Worm (Caenorhabditis elegans) whole organism, L2 larva: Measurements from ENCODE around the gene F53F1.6.

Experiments used
- F13H6.1 ChIP-seq: sonication (generic microtip); optimal IDR thresholded peaks from 2 replicates; lab custom pipeline; 2016; ENCODE audit warnings: missing genetic modification characterization, missing compliant biosample characterization
- lin-39 ChIP-seq: fragments of 150-350 bp; optimal IDR thresholded peaks from 2 replicates; lab custom pipeline; 2014; ENCODE audit warnings: missing biosample characterization, missing genetic modification reagents, missing genetic modification characterization
- nhr-10 ChIP-seq: sonication (generic microtip); optimal IDR thresholded peaks from 2 replicates; lab custom pipeline; 2017; ENCODE audit warnings: missing biosample characterization, missing genetic modification characterization
- nhr-12 ChIP-seq: fragments of 150-350 bp; optimal IDR thresholded peaks from 2 replicates; lab custom pipeline; 2014; ENCODE audit warnings: missing biosample characterization, missing genetic modification characterization
- nhr-21 ChIP-seq: fragments of 150-350 bp; optimal IDR thresholded peaks from 2 replicates; lab custom pipeline; 2014; ENCODE audit warnings: missing biosample characterization, missing genetic modification characterization
- nhr-237 ChIP-seq: fragments of 150-350 bp; optimal IDR thresholded peaks from 2 replicates; lab custom pipeline; 2014; ENCODE audit warnings: missing biosample characterization, missing genetic modification characterization
- unc-55 ChIP-seq: fragments of 150-350 bp; sonication (generic microtip); optimal IDR thresholded peaks from 3 replicates; lab custom pipeline; 2014; ENCODE audit warnings: missing biosample characterization, missing genetic modification reagents, missing genetic modification characterization
- zag-1 ChIP-seq: fragments of 150-350 bp; optimal IDR thresholded peaks from 2 replicates; lab custom pipeline; 2014; ENCODE audit warnings: missing biosample characterization, missing genetic modification characterization
- ztf-11 ChIP-seq: sonication (generic microtip); optimal IDR thresholded peaks from 2 replicates; lab custom pipeline; 2017; ENCODE audit warnings: missing biosample characterization, missing genetic modification characterization
- ztf-4 ChIP-seq: fragments of 150-350 bp; optimal IDR thresholded peaks from 2 replicates; lab custom pipeline; 2014; ENCODE audit warnings: missing biosample characterization, missing genetic modification characterization

ce11 chrV:13462974-13463373 lies 45.6 kb upstream of the F53F1.6 start, which contains the start of gene frm-10:
- no peak for TF ChIP-seq zag-1 (tag; lab: Kevin White, UChicago)
- peak; percentile 25 for TF ChIP-seq ztf-4 (tag; lab: Kevin White, UChicago)
- TF ChIP-seq nhr-10 (tag; lab: Kevin White, UChicago) = peak; percentile 14
- peak; percentile 59 for TF ChIP-seq F13H6.1 (tag; lab: Kevin White, UChicago)
- TF ChIP-seq ztf-11 (tag; lab: Kevin White, UChicago) = no peak
- no peak for TF ChIP-seq nhr-12 (tag; lab: Kevin White, UChicago)
- TF ChIP-seq lin-39 (tag; lab: Kevin White, UChicago) = no peak
- no peak for TF ChIP-seq nhr-237 (tag; lab: Kevin White, UChicago)
- peak; percentile 80 for TF ChIP-seq unc-55 (GFP tag; lab: Kevin White, UChicago)
- TF ChIP-seq nhr-21 (tag; lab: Kevin White, UChicago) = no peak
